Worm (Caenorhabditis elegans): ENCODE results near the gene F56D2.5.

DNA sequence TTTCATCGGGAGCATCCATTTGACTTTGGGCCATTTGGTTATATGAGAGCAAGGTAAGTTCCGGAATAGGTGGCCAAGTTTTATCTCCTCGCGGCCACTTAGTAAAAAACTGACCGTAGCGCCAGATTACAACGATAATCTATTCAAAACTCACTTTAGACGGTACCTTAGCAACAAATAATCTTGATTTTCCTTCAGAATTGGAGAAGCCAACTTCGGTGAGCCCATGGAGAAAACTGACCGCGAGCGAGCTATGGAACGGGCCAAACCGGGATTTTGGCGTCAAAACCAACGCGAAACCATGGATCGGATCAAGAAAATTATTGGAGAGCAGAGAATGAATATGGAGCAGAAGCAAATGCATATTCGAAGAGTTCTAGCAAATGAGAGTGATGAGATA is 4.5 kb upstream of the F56D2.5 start:
- TF ChIP-seq scrt-1 (GFP tag; IDR thresholded peaks at IDR 0.05) (no peak), hmg-4 (GFP tag; optimal IDR thresholded peaks at IDR 0.05) (no peak), hmbx-1 (tag; optimal IDR thresholded peaks at IDR 0.05) (no peak), ceh-36 (tag; optimal IDR thresholded peaks at IDR 0.05) (no peak), B0310.2 (tag; optimal IDR thresholded peaks at IDR 0.05) (no peak), tbx-37 (GFP tag; conservative IDR thresholded peaks at IDR 0.05) (no peak), tbx-11 (GFP tag; IDR thresholded peaks at IDR 0.05) (no peak), ama-1 (optimal IDR thresholded peaks at IDR 0.05) (no peak), F13C5.2 (tag; optimal IDR thresholded peaks at IDR 0.05) (no peak), hnd-1 (tag; optimal IDR thresholded peaks at IDR 0.05) (no peak), ets-7 (tag; optimal IDR thresholded peaks at IDR 0.05) (no peak), flt-1 (GFP tag; IDR thresholded peaks at IDR 0.05) (no peak), pes-1 (GFP tag; IDR thresholded peaks at IDR 0.05) (no peak)

Measured in whole organism, early embryonic.